Fruit fly (Drosophila melanogaster) whole organism, embryonic: ENCODE data around the gene wuho.

ENCODE experiments used
- Atf3 ChIP-seq: fragments of 200-800 bp; sonication (Bioruptor generic); optimal IDR thresholded peaks from 3 replicates; lab custom pipeline; 2016; ENCODE audit warnings: missing biosample characterization, missing genetic modification characterization
- CG10209 ChIP-seq: fragments of 200-800 bp; sonication (Bioruptor generic); optimal IDR thresholded peaks from 3 replicates; lab custom pipeline; 2017; ENCODE audit warnings: missing biosample characterization, mild to moderate bottlenecking, missing genetic modification characterization, missing genetic modification reagents
- CG1024 ChIP-seq: fragments of 200-800 bp; sonication (Bioruptor generic); IDR thresholded peaks from 2 replicates; pipeline ENCODE4 v1.3.6; 2022; ENCODE audit warnings: missing biosample characterization, missing genetic modification characterization
- CG11247 ChIP-seq: fragments of 200-800 bp; sonication (Bioruptor generic); IDR thresholded peaks from 2 replicates; pipeline ENCODE4 v1.3.6; 2022; ENCODE audit warnings: missing biosample characterization, missing genetic modification characterization
- CG13123 ChIP-seq: fragments of 200-800 bp; sonication (Bioruptor generic); optimal IDR thresholded peaks from 2 replicates; lab custom pipeline; 2016; ENCODE audit warnings: missing biosample characterization, missing genetic modification characterization
- CG13424 ChIP-seq: fragments of 200-800 bp; sonication (Bioruptor generic); optimal IDR thresholded peaks from 2 replicates; lab custom pipeline; 2019; ENCODE audit warnings: missing biosample characterization, mild to moderate bottlenecking, missing genetic modification characterization, moderate library complexity
- CG15011 ChIP-seq: fragments of 200-800 bp; sonication (Bioruptor generic); optimal IDR thresholded peaks from 3 replicates; lab custom pipeline; 2018; ENCODE audit warnings: missing biosample characterization, mild to moderate bottlenecking, missing genetic modification characterization
- CG1832 ChIP-seq: fragments of 200-800 bp; sonication (Bioruptor generic); optimal IDR thresholded peaks from 2 replicates; lab custom pipeline; 2017; ENCODE audit warnings: missing biosample characterization, mild to moderate bottlenecking, missing genetic modification characterization, inconsistent platforms
- CG18476 ChIP-seq: fragments of 200-800 bp; sonication (Bioruptor generic); optimal IDR thresholded peaks from 2 replicates; lab custom pipeline; 2016; ENCODE audit warnings: missing biosample characterization, mild to moderate bottlenecking, missing genetic modification characterization
- CG3065 ChIP-seq: fragments of 200-800 bp; sonication (Bioruptor generic); optimal IDR thresholded peaks from 2 replicates; lab custom pipeline; 2016; ENCODE audit warnings: missing biosample characterization, missing genetic modification characterization
- CG32532 ChIP-seq: fragments of 200-800 bp; sonication (Bioruptor generic); IDR thresholded peaks from 2 replicates; pipeline ENCODE4 v1.3.6; 2022; ENCODE audit warnings: missing biosample characterization, missing genetic modification characterization
- CG33213 ChIP-seq: fragments of 200-800 bp; sonication (Bioruptor generic); optimal IDR thresholded peaks from 3 replicates; lab custom pipeline; 2016; ENCODE audit warnings: missing biosample characterization, missing genetic modification characterization
- CG3726 ChIP-seq: fragments of 200-800 bp; sonication (Bioruptor generic); IDR thresholded peaks from 3 replicates; pipeline ENCODE4, ENCODE4 v1.3.6; 2022; ENCODE audit warnings: missing biosample characterization, missing genetic modification characterization
- CG4707 ChIP-seq: fragments of 200-800 bp; sonication (Bioruptor generic); optimal IDR thresholded peaks from 2 replicates; lab custom pipeline; 2018; ENCODE audit warnings: missing biosample characterization, mild to moderate bottlenecking, missing genetic modification characterization, moderate library complexity
- CG6254 ChIP-seq: fragments of 200-800 bp; sonication (Bioruptor generic); optimal IDR thresholded peaks from 3 replicates; lab custom pipeline; 2017; ENCODE audit warnings: mild to moderate bottlenecking, missing biosample characterization, missing genetic modification reagents, missing genetic modification characterization
- CG6683 ChIP-seq: fragments of 200-800 bp; sonication (Bioruptor generic); optimal IDR thresholded peaks from 2 replicates; lab custom pipeline; 2017; ENCODE audit warnings: missing biosample characterization, mild to moderate bottlenecking, missing genetic modification characterization, missing genetic modification reagents
- CG7786 ChIP-seq: fragments of 200-800 bp; sonication (Bioruptor generic); optimal IDR thresholded peaks from 2 replicates; lab custom pipeline; 2016; ENCODE audit warnings: missing biosample characterization, missing genetic modification characterization
- CG8944 ChIP-seq: fragments of 200-800 bp; sonication (Bioruptor generic); optimal IDR thresholded peaks from 3 replicates; lab custom pipeline; 2016; ENCODE audit warnings: missing biosample characterization, missing genetic modification characterization
- CG9727 ChIP-seq: fragments of 200-800 bp; sonication (Bioruptor generic); optimal IDR thresholded peaks from 3 replicates; lab custom pipeline; 2017; ENCODE audit warnings: missing biosample characterization, mild to moderate bottlenecking, missing genetic modification characterization
- CG9797 ChIP-seq: fragments of 200-800 bp; sonication (Bioruptor generic); optimal IDR thresholded peaks from 3 replicates; lab custom pipeline; 2018; ENCODE audit warnings: missing biosample characterization, mild to moderate bottlenecking, missing genetic modification characterization
- Camta ChIP-seq: fragments of 200-800 bp; sonication (Bioruptor generic); optimal IDR thresholded peaks from 2 replicates; lab custom pipeline; 2016; ENCODE audit warnings: missing biosample characterization, missing genetic modification characterization
- Ets97D ChIP-seq: fragments of 200-800 bp; sonication (Bioruptor generic); optimal IDR thresholded peaks from 3 replicates; lab custom pipeline; 2016; ENCODE audit warnings: missing biosample characterization, missing genetic modification characterization
- H15 ChIP-seq: fragments of 200-800 bp; sonication (Bioruptor generic); IDR thresholded peaks from 3 replicates; pipeline ENCODE4 v1.3.6; 2022; ENCODE audit warnings: missing biosample characterization, missing genetic modification characterization
- HLHmδ ChIP-seq: fragments of 200-800 bp; sonication (Bioruptor generic); optimal IDR thresholded peaks from 2 replicates; lab custom pipeline; 2018; ENCODE audit warnings: missing biosample characterization, mild to moderate bottlenecking, missing genetic modification characterization, moderate library complexity
- Hmr ChIP-seq: fragments of 200-800 bp; sonication (Bioruptor generic); optimal IDR thresholded peaks from 3 replicates; lab custom pipeline; 2017; ENCODE audit warnings: mild to moderate bottlenecking, missing biosample characterization, missing genetic modification reagents, missing genetic modification characterization
- Med ChIP-seq: fragments of 200-800 bp; sonication (Bioruptor generic); peaks from one replicate; lab custom pipeline; 2016; ENCODE audit warnings: missing biosample characterization, missing genetic modification characterization, mild to moderate bottlenecking, inconsistent platforms, moderate library complexity
- Mes4 ChIP-seq: fragments of 200-800 bp; sonication (Bioruptor generic); optimal IDR thresholded peaks from 2 replicates; lab custom pipeline; 2016; ENCODE audit warnings: missing biosample characterization, missing genetic modification characterization
- Rx ChIP-seq: fragments of 200-800 bp; sonication (Bioruptor generic); IDR thresholded peaks from 2 replicates; pipeline ENCODE4 v1.3.6; 2022; ENCODE audit warnings: missing biosample characterization, missing genetic modification characterization
- Sox100B ChIP-seq: fragments of 200-800 bp; sonication (Bioruptor generic); optimal IDR thresholded peaks from 3 replicates; lab custom pipeline; 2018; ENCODE audit warnings: missing biosample characterization, mild to moderate bottlenecking, missing genetic modification characterization
- Spps ChIP-seq: fragments of 200-800 bp; sonication (Bioruptor generic); optimal IDR thresholded peaks from 2 replicates; lab custom pipeline; 2018; ENCODE audit warnings: missing biosample characterization, mild to moderate bottlenecking, missing genetic modification characterization
- az2 ChIP-seq: fragments of 200-800 bp; sonication (Bioruptor generic); optimal IDR thresholded peaks from 3 replicates; lab custom pipeline; 2016; ENCODE audit warnings: missing biosample characterization, missing genetic modification characterization
- bbx ChIP-seq: fragments of 200-800 bp; sonication (Bioruptor generic); IDR thresholded peaks from 2 replicates; pipeline ENCODE4 v1.3.6; 2022; ENCODE audit warnings: missing biosample characterization, missing genetic modification characterization; ENCODE audit not compliant: partially characterized antibody
- btn ChIP-seq: fragments of 200-800 bp; sonication (Bioruptor generic); optimal IDR thresholded peaks from 2 replicates; lab custom pipeline; 2016; ENCODE audit warnings: missing biosample characterization, missing genetic modification characterization
- crc ChIP-seq: fragments of 200-800 bp; sonication (Bioruptor generic); optimal IDR thresholded peaks from 2 replicates; lab custom pipeline; 2016; ENCODE audit warnings: missing biosample characterization, missing genetic modification characterization
- dati ChIP-seq: fragments of 200-800 bp; sonication (Bioruptor generic); IDR thresholded peaks from 2 replicates; pipeline ENCODE4 v1.3.6; 2022; ENCODE audit warnings: missing biosample characterization, missing genetic modification characterization
- inv ChIP-seq: fragments of 200-800 bp; sonication (Bioruptor generic); IDR thresholded peaks from 2 replicates; pipeline ENCODE4 v1.3.6; 2022; ENCODE audit warnings: missing biosample characterization, missing genetic modification characterization; ENCODE audit not compliant: partially characterized antibody
- jing ChIP-seq: fragments of 200-800 bp; sonication (Bioruptor generic); optimal IDR thresholded peaks from 2 replicates; lab custom pipeline; 2018; ENCODE audit warnings: missing biosample characterization, mild to moderate bottlenecking, missing genetic modification characterization
- klu ChIP-seq: fragments of 200-800 bp; sonication (Bioruptor generic); IDR thresholded peaks from 2 replicates; pipeline ENCODE4 v1.3.6; 2022; ENCODE audit warnings: missing biosample characterization, missing genetic modification characterization
- kni ChIP-seq: fragments of 200-800 bp; sonication (Bioruptor generic); optimal IDR thresholded peaks from 3 replicates; lab custom pipeline; 2017; ENCODE audit warnings: mild to moderate bottlenecking, missing biosample characterization, missing genetic modification reagents, missing genetic modification characterization
- peb ChIP-seq: fragments of 200-800 bp; sonication (Bioruptor generic); IDR thresholded peaks from 2 replicates; pipeline ENCODE4 v1.3.6; 2022; ENCODE audit warnings: missing biosample characterization, missing genetic modification characterization
- pfk ChIP-seq: fragments of 200-800 bp; sonication (Bioruptor generic); optimal IDR thresholded peaks from 2 replicates; lab custom pipeline; 2018; ENCODE audit warnings: missing biosample characterization, mild to moderate bottlenecking, missing genetic modification characterization, moderate library complexity
- pho ChIP-seq: fragments of 200-800 bp; sonication (Bioruptor generic); optimal IDR thresholded peaks from 2 replicates; lab custom pipeline; 2016; ENCODE audit warnings: missing biosample characterization, missing genetic modification characterization
- sc ChIP-seq, 3 experiments: fragments of >200 bp in 2 of 3; fragments of 200-800 bp in 1 of 3; sonication (Bioruptor generic) in 1 of 3; optimal IDR thresholded peaks; 2 replicates in 2 of 3; 3 replicates in 1 of 3; lab custom pipeline; 2017; ENCODE audit warnings: mild to moderate bottlenecking in 1 of 3, missing biosample characterization in 1 of 3, missing genetic modification characterization in 1 of 3, missing genetic modification reagents in 1 of 3
- sisA ChIP-seq: fragments of 200-800 bp; sonication (Bioruptor generic); IDR thresholded peaks from 2 replicates; pipeline ENCODE4 v1.3.6; 2022; ENCODE audit warnings: missing biosample characterization, missing genetic modification characterization
- slou ChIP-seq: fragments of 200-800 bp; sonication (Bioruptor generic); optimal IDR thresholded peaks from 3 replicates; lab custom pipeline; 2016; ENCODE audit warnings: missing biosample characterization, missing genetic modification characterization
- sob ChIP-seq: fragments of 200-800 bp; sonication (Bioruptor generic); IDR thresholded peaks from 2 replicates; pipeline ENCODE4 v1.3.6; 2022; ENCODE audit warnings: missing biosample characterization, missing genetic modification characterization
- tna ChIP-seq: fragments of 200-800 bp; sonication (Bioruptor generic); IDR thresholded peaks from 2 replicates; pipeline ENCODE4 v1.3.6; 2022; ENCODE audit warnings: missing biosample characterization, missing genetic modification characterization; ENCODE audit not compliant: partially characterized antibody
- vvl ChIP-seq: fragments of 200-800 bp; sonication (Bioruptor generic); IDR thresholded peaks from 2 replicates; pipeline ENCODE4 v1.3.6; 2022; ENCODE audit warnings: missing biosample characterization, missing genetic modification characterization
- wek ChIP-seq: fragments of 200-800 bp; sonication (Bioruptor generic); optimal IDR thresholded peaks from 3 replicates; lab custom pipeline; 2018; ENCODE audit warnings: missing biosample characterization, mild to moderate bottlenecking, missing genetic modification characterization, moderate library complexity
- zfh2 ChIP-seq: fragments of 200-800 bp; sonication (Bioruptor generic); optimal IDR thresholded peaks from 2 replicates; lab custom pipeline; 2016; ENCODE audit warnings: missing biosample characterization, missing genetic modification characterization

wuho gene

DNA sequence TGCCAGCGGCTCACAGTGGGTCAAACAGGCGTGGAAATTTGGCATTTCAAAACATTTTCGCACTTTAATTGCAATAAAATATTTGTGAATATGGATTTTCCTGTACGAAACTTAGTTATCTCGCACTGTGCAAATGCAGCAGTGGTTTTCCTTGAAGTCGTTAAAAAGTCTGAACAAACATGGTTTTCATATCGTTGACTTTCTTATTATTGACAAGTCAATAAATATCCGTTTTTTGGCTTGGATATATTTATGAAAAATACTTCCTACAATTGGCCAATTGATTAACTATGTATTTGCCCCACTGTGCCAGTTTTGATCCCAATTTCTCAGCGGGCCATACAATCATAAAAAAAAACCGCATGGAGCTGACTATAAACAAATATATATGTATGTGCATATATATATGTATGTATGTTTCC, 22.4 kb upstream of the wuho start (continued):
- TF ChIP-seq bbx, result no peak
- TF ChIP-seq CG33213 (GFP tag; lab: Kevin White, UChicago), result peak; percentile 92
- TF ChIP-seq CG4707, result peak; percentile 91
- no peak for TF ChIP-seq tna (GFP tag; lab: Robert Waterston, UW)
- peak; percentile 95 for TF ChIP-seq CG8944 (GFP tag; lab: Kevin White, UChicago)
- TF ChIP-seq zfh2 (GFP tag; lab: Kevin White, UChicago), result peak; percentile 89
- TF ChIP-seq HLHmδ (GFP tag; lab: Kevin White, UChicago), result no peak
- peak; percentile 35 for TF ChIP-seq CG9797 (GFP tag; lab: Kevin White, UChicago)
- peak; percentile 83 for TF ChIP-seq dati (GFP tag; lab: Robert Waterston, UW)
- TF ChIP-seq CG10209 (GFP tag; lab: Kevin White, UChicago), result peak; percentile 96
- peak; percentile 87 for TF ChIP-seq CG6683 (GFP tag; lab: Kevin White, UChicago)
- peak; percentile 95 for TF ChIP-seq CG7786
- TF ChIP-seq Rx, result peak; percentile 91
- TF ChIP-seq slou (GFP tag; lab: Kevin White, UChicago), result peak; percentile 85
- peak; percentile 92 for TF ChIP-seq btn (GFP tag; lab: Kevin White, UChicago)
- TF ChIP-seq H15 (GFP tag; lab: Robert Waterston, UW), result peak; percentile 91
- TF ChIP-seq Spps (tag; lab: Kevin White, UChicago), result peak; percentile 82
- TF ChIP-seq peb (GFP tag; lab: Robert Waterston, UW), result peak; percentile 87
- TF ChIP-seq pho (GFP tag; lab: Kevin White, UChicago), result peak; percentile 91
- peak; percentile 96 for TF ChIP-seq CG9727
- TF ChIP-seq CG13424 (tag; lab: Kevin White, UChicago), result peak; percentile 97
- TF ChIP-seq az2, result peak; percentile 98
- TF ChIP-seq Atf3 (GFP tag; lab: Kevin White, UChicago), result peak; percentile 95
- TF ChIP-seq sob (GFP tag; lab: Robert Waterston, UW), result peak; percentile 88
- TF ChIP-seq CG3065, result peak; percentile 91
- peak; percentile 96 for TF ChIP-seq Hmr (GFP tag; lab: Kevin White, UChicago)
- peak; percentile 96 for TF ChIP-seq jing
- peak; percentile 96 for TF ChIP-seq Camta (GFP tag; lab: Kevin White, UChicago)
- peak; percentile 84 for TF ChIP-seq Ets97D (GFP tag; lab: Kevin White, UChicago)
- TF ChIP-seq CG18476 (GFP tag; lab: Kevin White, UChicago), result peak; percentile 95
- peak; percentile 89 for TF ChIP-seq CG6254 (GFP tag; lab: Kevin White, UChicago)
- TF ChIP-seq pfk, result no peak
- peak; percentile 88 for TF ChIP-seq CG1024 (GFP tag; lab: Robert Waterston, UW)
- TF ChIP-seq Med (GFP tag; lab: Kevin White, UChicago), result peak; percentile 99
- peak; percentile 86 for TF ChIP-seq CG32532 (GFP tag; lab: Robert Waterston, UW)
- peak; percentile 84 for TF ChIP-seq klu
- peak; percentile 99 for TF ChIP-seq Sox100B (GFP tag; lab: Kevin White, UChicago)
- TF ChIP-seq inv (GFP tag; lab: Robert Waterston, UW), result 0 out of 2 replicates have a peak, but pooled peaks have one; percentile 34
- no peak for TF ChIP-seq CG1832
- peak; percentile 95 for TF ChIP-seq sisA (GFP tag; lab: Robert Waterston, UW)
- TF ChIP-seq vvl (GFP tag; lab: Robert Waterston, UW), result peak; percentile 95
- no peak for TF ChIP-seq sc (optimal IDR thresholded peaks at IDR 0.05; lab: Kevin White, UChicago)
- TF ChIP-seq sc (GFP tag; optimal IDR thresholded peaks at IDR 0.05; lab: Kevin White, UChicago), result peak; percentile 92
- TF ChIP-seq kni (GFP tag; lab: Kevin White, UChicago), result peak; percentile 71
- TF ChIP-seq wek (GFP tag; lab: Kevin White, UChicago), result peak; percentile 86
- TF ChIP-seq CG13123 (GFP tag; lab: Kevin White, UChicago), result peak; percentile 93
- TF ChIP-seq crc, result peak; percentile 95
- peak; percentile 89 for TF ChIP-seq CG3726 (GFP tag; lab: Robert Waterston, UW)
- TF ChIP-seq CG15011 (GFP tag; lab: Kevin White, UChicago), result peak; percentile 90
- peak; percentile 82 for TF ChIP-seq CG11247
- peak; percentile 96 for TF ChIP-seq Mes4 (GFP tag; lab: Kevin White, UChicago)
